Fruit fly (Drosophila melanogaster) whole organism, wandering third instar larva: ENCODE measurements around the gene CG10650.
A peak's percentile ranks its signal among the peaks of the same experiment; 100 is the strongest.

Experiments
- CG32264 ChIP-seq: fragments of 200-800 bp; sonication (Bioruptor generic); optimal IDR thresholded peaks from 2 replicates; lab custom pipeline; 2016; ENCODE audit warnings: missing biosample characterization, missing genetic modification characterization
- CG9705 ChIP-seq: fragments of 200-800 bp; sonication (Bioruptor generic); optimal IDR thresholded peaks from 2 replicates; lab custom pipeline; 2018; ENCODE audit warnings: missing biosample characterization, mild to moderate bottlenecking, missing genetic modification characterization
- Dfd ChIP-seq: fragments of >200 bp; optimal IDR thresholded peaks from 2 replicates; lab custom pipeline; 2017; ENCODE audit warnings: missing biosample characterization, missing genetic modification characterization
- Dif ChIP-seq: fragments of 200-275, 200-300 bp; sonication (Bioruptor generic); optimal IDR thresholded peaks from 2 replicates; lab custom pipeline; 2018; ENCODE audit warnings: missing biosample characterization, missing genetic modification characterization; ENCODE audit not compliant: partially characterized antibody
- HLH106 ChIP-seq: fragments of 200-800 bp; optimal IDR thresholded peaks from 3 replicates; lab custom pipeline; 2019; ENCODE audit warnings: missing biosample characterization, mild to moderate bottlenecking, missing genetic modification characterization, moderate library complexity
- Hnf4 ChIP-seq: fragments of 200-800 bp; sonication (Bioruptor generic); optimal IDR thresholded peaks from 2 replicates; lab custom pipeline; 2016; ENCODE audit warnings: missing biosample characterization, mild to moderate bottlenecking, missing genetic modification characterization
- Hr78 ChIP-seq: fragments of >200 bp; optimal IDR thresholded peaks from 2 replicates; lab custom pipeline; 2017; ENCODE audit warnings: missing biosample characterization, missing genetic modification characterization
- Hr83 ChIP-seq: fragments of 200-300 bp; sonication (Bioruptor generic); optimal IDR thresholded peaks from 2 replicates; lab custom pipeline; 2016; ENCODE audit warnings: missing biosample characterization, mild to moderate bottlenecking, missing genetic modification characterization, moderate library complexity; ENCODE audit not compliant: poor library complexity, severe bottlenecking
- Jra ChIP-seq: sonication (Bioruptor generic); optimal IDR thresholded peaks from 2 replicates; lab custom pipeline; 2016; ENCODE audit warnings: missing biosample characterization, missing genetic modification characterization
- Mio ChIP-seq: sonication (Bioruptor generic); optimal IDR thresholded peaks from 2 replicates; lab custom pipeline; 2016; ENCODE audit warnings: missing biosample characterization, missing genetic modification characterization
- Myc ChIP-seq: fragments of >200 bp; optimal IDR thresholded peaks from 2 replicates; lab custom pipeline; 2017
- OdsH ChIP-seq: fragments of 200-800 bp; sonication (Bioruptor generic); optimal IDR thresholded peaks from 2 replicates; lab custom pipeline; 2016; ENCODE audit warnings: missing biosample characterization, mild to moderate bottlenecking, missing genetic modification characterization
- Rel ChIP-seq, 2 experiments: fragments of 200-800 bp; sonication (Bioruptor generic) in 1 of 2; optimal IDR thresholded peaks; 2 replicates in 1 of 2; 3 replicates in 1 of 2; lab custom pipeline; 2016 to 2019; ENCODE audit warnings: mild to moderate bottlenecking in 2 of 2, missing biosample characterization in 2 of 2, missing genetic modification characterization in 2 of 2, moderate library complexity in 1 of 2
- Sp1 ChIP-seq: fragments of 200-800 bp; sonication (Bioruptor generic); optimal IDR thresholded peaks from 3 replicates; lab custom pipeline; 2019; ENCODE audit warnings: missing biosample characterization, mild to moderate bottlenecking, missing genetic modification characterization, moderate library complexity
- Vsx2 ChIP-seq: fragments of 200-300, 225-300 bp; sonication (Bioruptor generic); optimal IDR thresholded peaks from 2 replicates; lab custom pipeline; 2018; ENCODE audit warnings: missing biosample characterization, missing genetic modification characterization; ENCODE audit not compliant: partially characterized antibody
- br ChIP-seq: fragments of 200-800 bp; sonication (Bioruptor generic); optimal IDR thresholded peaks from 2 replicates; lab custom pipeline; 2016; ENCODE audit warnings: missing biosample characterization, missing genetic modification characterization
- brk ChIP-seq: fragments of 200-800 bp; sonication (Bioruptor generic); optimal IDR thresholded peaks from 2 replicates; lab custom pipeline; 2016; ENCODE audit warnings: missing biosample characterization, mild to moderate bottlenecking, missing genetic modification characterization
- dl ChIP-seq, 2 experiments: fragments of 175-275, 200-275 bp in 1 of 2; fragments of 200-275 bp in 1 of 2; sonication (Bioruptor generic); optimal IDR thresholded peaks; lab custom pipeline; 2018; ENCODE audit warnings: mild to moderate bottlenecking in 2 of 2, missing biosample characterization in 2 of 2, missing genetic modification characterization in 2 of 2, moderate library complexity in 2 of 2; ENCODE audit not compliant: partially characterized antibody in 2 of 2, insufficient read depth in 1 of 2
- dmrt93B ChIP-seq: fragments of 200-800 bp; sonication (Bioruptor generic); optimal IDR thresholded peaks from 2 replicates; lab custom pipeline; 2018; ENCODE audit warnings: missing biosample characterization, mild to moderate bottlenecking, missing genetic modification characterization
- dsf ChIP-seq: sonication (Bioruptor generic); optimal IDR thresholded peaks from 2 replicates; lab custom pipeline; 2016; ENCODE audit warnings: missing biosample characterization, missing genetic modification characterization, borderline replicate concordance
- ey ChIP-seq: fragments of 200-800 bp; sonication (Bioruptor generic); optimal IDR thresholded peaks from 2 replicates; lab custom pipeline; 2016; ENCODE audit warnings: missing biosample characterization, missing genetic modification characterization
- foxo ChIP-seq, 2 experiments: fragments of 200-800 bp; sonication (Bioruptor generic); optimal IDR thresholded peaks; 2 replicates in 1 of 2; 3 replicates in 1 of 2; lab custom pipeline; 2016 to 2017; ENCODE audit warnings: missing biosample characterization in 2 of 2, missing genetic modification characterization in 2 of 2
- fru ChIP-seq: fragments of 200-800 bp; sonication (Bioruptor generic); optimal IDR thresholded peaks from 3 replicates; lab custom pipeline; 2016; ENCODE audit warnings: missing biosample characterization, mild to moderate bottlenecking, missing genetic modification characterization
- h ChIP-seq: fragments of 200-800 bp; sonication (Bioruptor generic); optimal IDR thresholded peaks from 3 replicates; lab custom pipeline; 2016; ENCODE audit warnings: missing biosample characterization, mild to moderate bottlenecking, missing genetic modification characterization
- jim ChIP-seq: fragments of 175-275, 200-325 bp; sonication (Bioruptor generic); optimal IDR thresholded peaks from 2 replicates; lab custom pipeline; 2016; ENCODE audit warnings: missing biosample characterization, mild to moderate bottlenecking, missing genetic modification characterization
- lola ChIP-seq: fragments of >200 bp; optimal IDR thresholded peaks from 2 replicates; lab custom pipeline; 2017; ENCODE audit warnings: missing biosample characterization, missing genetic modification characterization
- pan ChIP-seq: fragments of >200 bp; optimal IDR thresholded peaks from 2 replicates; lab custom pipeline; 2017
- psq ChIP-seq: fragments of 200-800 bp; sonication (Bioruptor generic); optimal IDR thresholded peaks from 3 replicates; lab custom pipeline; 2017; ENCODE audit warnings: missing biosample characterization, mild to moderate bottlenecking, missing genetic modification characterization, moderate library complexity
- rgr ChIP-seq: fragments of 200-800 bp; sonication (Bioruptor generic); optimal IDR thresholded peaks from 3 replicates; lab custom pipeline; 2016; ENCODE audit warnings: missing biosample characterization, mild to moderate bottlenecking, missing genetic modification characterization
- sage ChIP-seq: fragments of 200-800 bp; sonication (Bioruptor generic); optimal IDR thresholded peaks from 2 replicates; lab custom pipeline; 2016; ENCODE audit warnings: missing biosample characterization, mild to moderate bottlenecking, missing genetic modification characterization
- sv ChIP-seq: fragments of 200-800 bp; sonication (Bioruptor generic); optimal IDR thresholded peaks from 3 replicates; lab custom pipeline; 2016; ENCODE audit warnings: missing biosample characterization, missing genetic modification characterization
- usp ChIP-seq: fragments of >200 bp; optimal IDR thresholded peaks from 2 replicates; lab custom pipeline; 2017; ENCODE audit warnings: missing biosample characterization, missing genetic modification characterization
- woc ChIP-seq: sonication (Bioruptor generic); optimal IDR thresholded peaks from 2 replicates; lab custom pipeline; 2016; ENCODE audit warnings: missing biosample characterization, mild to moderate bottlenecking, missing genetic modification characterization

CG10650 gene

DNA sequence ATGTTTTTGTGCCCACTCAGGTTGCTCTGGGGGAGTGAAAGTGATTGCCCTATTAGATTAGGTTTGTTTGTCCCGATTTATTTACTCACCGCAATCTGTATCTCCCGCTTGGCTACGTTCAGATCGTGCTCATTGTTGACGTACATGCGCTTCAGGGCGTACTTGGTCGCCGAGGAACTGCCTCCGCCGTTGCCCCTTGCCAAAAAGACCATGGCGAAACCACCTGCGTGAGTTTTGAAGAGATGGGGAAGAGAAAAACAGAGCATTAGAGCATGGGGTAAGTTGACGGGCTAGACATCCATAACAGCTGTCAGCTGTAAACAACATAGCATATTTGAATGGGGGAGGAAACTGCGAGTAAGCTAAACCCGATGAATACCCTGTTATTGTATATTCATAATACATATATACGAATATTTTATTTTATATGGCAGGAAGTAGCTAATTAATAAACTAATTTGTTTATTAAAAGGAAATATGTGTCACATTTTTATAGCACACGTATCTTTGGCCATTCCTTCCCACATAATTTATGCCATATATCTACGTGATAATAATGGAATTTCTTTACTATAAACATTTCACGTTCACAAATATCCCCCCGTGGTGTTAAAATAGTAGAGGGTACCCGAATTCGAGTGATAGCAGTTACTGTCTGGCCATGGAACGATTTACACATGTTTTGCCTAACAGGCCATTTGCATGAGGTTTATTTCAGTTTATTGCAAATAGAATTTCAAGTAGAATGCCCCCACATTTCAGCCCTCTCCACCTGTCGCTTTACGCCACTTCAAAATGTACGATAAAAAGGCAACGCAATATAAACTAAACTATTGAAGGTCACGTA lies 30.1 kb downstream of the CG10650 start:
- TF ChIP-seq dl (GFP tag; optimal IDR thresholded peaks at IDR 0.05; lab: Kevin White, UChicago; ENCODE audit: insufficient read depth in 1 of 2, partially characterized antibody in 2 of 2) (no peak), Dif (no peak), CG32264 (GFP tag; lab: Kevin White, UChicago) (no peak), Dfd (no peak), OdsH (no peak), lola (GFP tag; lab: Kevin White, UChicago) (no peak), rgr (GFP tag; lab: Kevin White, UChicago) (no peak), h (GFP tag; lab: Kevin White, UChicago) (no peak), Hr78 (no peak), Mio (GFP tag; lab: Kevin White, UChicago) (no peak), Sp1 (GFP tag; lab: Kevin White, UChicago) (no peak), brk (GFP tag; lab: Kevin White, UChicago) (no peak), pan (lab: Kevin White, UChicago) (no peak), dsf (GFP tag; lab: Kevin White, UChicago) (no peak), Jra (no peak), fru (GFP tag; lab: Kevin White, UChicago) (no peak)

DNA sequence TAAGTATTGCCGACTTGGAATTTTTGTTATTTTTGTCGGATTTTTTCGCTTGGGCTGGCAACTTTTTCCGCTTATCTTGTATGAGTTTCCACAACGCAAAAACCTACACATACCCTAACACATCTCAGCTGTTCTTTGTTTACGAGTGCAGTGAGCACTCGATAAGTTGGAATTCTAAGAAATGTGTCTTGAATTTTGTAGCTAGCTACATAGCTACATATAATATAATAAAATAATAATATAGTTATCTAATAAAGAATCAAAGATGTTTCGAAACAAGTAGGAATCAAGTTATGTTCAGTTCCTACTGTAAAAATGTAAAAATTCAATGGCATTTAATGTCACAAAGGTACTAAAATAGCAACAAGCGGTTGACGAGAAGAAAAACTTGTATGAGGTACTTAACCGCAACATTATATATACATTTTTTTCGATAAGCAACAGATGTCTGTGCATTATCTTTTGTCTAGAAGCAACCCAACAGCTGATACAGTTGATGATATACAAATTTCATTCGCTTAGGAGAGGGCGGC lies 38.5 kb downstream of the CG10650 start, which contains the start of gene Bhmt:
Gene Bhmt, minus strand, starts transcription at position 170 of the 533 bp plus-strand sequence.
- peak; percentile 90 for TF ChIP-seq rgr (GFP tag; lab: Kevin White, UChicago)
- TF ChIP-seq sv, result no peak
- peak; percentile 49 for TF ChIP-seq CG9705
- peak; percentile 88 for TF ChIP-seq h (GFP tag; lab: Kevin White, UChicago)
- peak in 1 of 2 experiments; percentile 91 for TF ChIP-seq foxo (GFP tag; optimal IDR thresholded peaks at IDR 0.05; lab: Kevin White, UChicago)
- TF ChIP-seq psq (GFP tag; lab: Kevin White, UChicago), result peak; percentile 87
- peak; percentile 60 for TF ChIP-seq woc (GFP tag; lab: Kevin White, UChicago)
- no peak for TF ChIP-seq Myc (lab: Kevin White, UChicago)
- no peak for TF ChIP-seq jim (GFP tag; lab: Kevin White, UChicago)
- TF ChIP-seq Hnf4 (GFP tag; lab: Kevin White, UChicago), result peak; percentile 73
- TF ChIP-seq fru (GFP tag; lab: Kevin White, UChicago), result peak; percentile 81
- peak; percentile 87 for TF ChIP-seq OdsH
- no peak for TF ChIP-seq lola (GFP tag; lab: Kevin White, UChicago)
- peak; percentile 85 for TF ChIP-seq Sp1 (GFP tag; lab: Kevin White, UChicago)
- peak; percentile 90 for TF ChIP-seq sage (GFP tag; lab: Kevin White, UChicago)
- no peak for TF ChIP-seq Vsx2 (GFP tag; lab: Kevin White, UChicago)
- TF ChIP-seq Rel (GFP tag; optimal IDR thresholded peaks at IDR 0.05; lab: Kevin White, UChicago), result peak; percentile 86
- peak; percentile 87 for TF ChIP-seq Rel (tag; optimal IDR thresholded peaks at IDR 0.05; lab: Kevin White, UChicago)
- TF ChIP-seq brk (GFP tag; lab: Kevin White, UChicago), result peak; percentile 84
- peak; percentile 61 for TF ChIP-seq ey (GFP tag; lab: Kevin White, UChicago)
- no peak for TF ChIP-seq usp
- TF ChIP-seq CG32264 (GFP tag; lab: Kevin White, UChicago), result peak; percentile 42
- no peak for TF ChIP-seq Dif
- TF ChIP-seq br (GFP tag; lab: Kevin White, UChicago), result peak; percentile 68
- TF ChIP-seq HLH106 (tag; lab: Kevin White, UChicago), result peak; percentile 88
- TF ChIP-seq Hr83 (GFP tag; lab: Kevin White, UChicago), result peak; percentile 61
- TF ChIP-seq dmrt93B, result peak; percentile 64

DNA sequence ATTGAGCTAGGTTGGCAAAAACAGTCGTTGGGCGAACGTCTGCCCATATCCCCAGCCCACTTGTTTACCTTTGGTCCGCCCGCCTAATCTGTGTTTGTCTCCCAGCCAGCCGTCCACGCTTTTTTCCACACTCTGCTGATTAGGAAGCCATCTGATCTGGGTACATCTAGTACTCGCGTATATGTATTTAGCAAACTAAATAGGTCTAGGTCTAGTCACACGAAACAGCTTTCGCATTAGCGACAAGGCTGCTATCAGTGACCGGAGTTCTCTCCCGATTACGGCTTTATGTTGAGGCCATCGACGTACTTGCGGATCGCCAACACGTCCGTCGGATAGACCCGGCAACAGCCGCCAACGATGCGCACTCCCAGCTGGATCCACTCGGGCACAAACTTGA lies 40.1 kb downstream of the CG10650 start:
- TF ChIP-seq sage (GFP tag; lab: Kevin White, UChicago) (no peak), Jra (no peak), Vsx2 (GFP tag; lab: Kevin White, UChicago) (no peak)
